Worm (Caenorhabditis elegans) whole organism, mixed stage, embryonic: ENCODE measurements around the gene kin-33.

Experiments
- M03D4.4 ChIP-seq: sonication (generic microtip); optimal IDR thresholded peaks from 2 replicates; lab custom pipeline; 2017; ENCODE audit warnings: mild to moderate bottlenecking, missing genetic modification characterization, missing compliant biosample characterization
- bed-3 ChIP-seq: fragments of 200-800 bp; sonication (Bioruptor generic); optimal IDR thresholded peaks from 3 replicates; lab custom pipeline; 2018; ENCODE audit warnings: mild to moderate bottlenecking, missing genetic modification characterization, moderate library complexity, missing compliant biosample characterization
- ceh-39 ChIP-seq: fragments of 150-350 bp; optimal IDR thresholded peaks from 2 replicates; lab custom pipeline; 2014; ENCODE audit warnings: missing biosample characterization, missing genetic modification characterization
- ceh-83 ChIP-seq: fragments of 200-800 bp; sonication (Bioruptor generic); optimal IDR thresholded peaks from 2 replicates; lab custom pipeline; 2018; ENCODE audit warnings: mild to moderate bottlenecking, missing genetic modification characterization, missing compliant biosample characterization
- cnd-1 ChIP-seq: fragments of 200-800 bp; sonication (Bioruptor generic); optimal IDR thresholded peaks from 2 replicates; lab custom pipeline; 2018; ENCODE audit warnings: mild to moderate bottlenecking, missing genetic modification characterization, missing compliant biosample characterization
- elt-1 ChIP-seq: sonication (generic microtip); optimal IDR thresholded peaks from 2 replicates; lab custom pipeline; 2017; ENCODE audit warnings: missing genetic modification characterization, mild to moderate bottlenecking, missing compliant biosample characterization, antibody characterized with exemption, moderate library complexity, borderline replicate concordance; ENCODE audit not compliant: insufficient read depth
- elt-3 ChIP-seq: fragments of 150-350 bp; optimal IDR thresholded peaks from 2 replicates; lab custom pipeline; 2014; ENCODE audit warnings: missing biosample characterization, missing genetic modification characterization
- flh-1 ChIP-seq: fragments of 200-800 bp; sonication (Bioruptor generic); optimal IDR thresholded peaks from 2 replicates; lab custom pipeline; 2018; ENCODE audit warnings: mild to moderate bottlenecking, missing genetic modification characterization, moderate library complexity, missing compliant biosample characterization
- ham-2 ChIP-seq: fragments of 200-800 bp; sonication (Bioruptor generic); optimal IDR thresholded peaks from 2 replicates; lab custom pipeline; 2018; ENCODE audit warnings: mild to moderate bottlenecking, missing genetic modification characterization, missing compliant biosample characterization
- hlh-1 ChIP-seq: fragments of 150-350 bp; optimal IDR thresholded peaks from 2 replicates; lab custom pipeline; 2014; ENCODE audit warnings: missing biosample characterization, missing genetic modification reagents, missing genetic modification characterization
- lin-13 ChIP-seq: fragments of 150-350 bp; optimal IDR thresholded peaks from 2 replicates; lab custom pipeline; 2014; ENCODE audit warnings: missing biosample characterization, missing genetic modification characterization
- lsy-2 ChIP-seq: fragments of 150-350 bp; optimal IDR thresholded peaks from 2 replicates; lab custom pipeline; 2014; ENCODE audit warnings: missing biosample characterization, missing genetic modification characterization
- mab-5 ChIP-seq: fragments of 150-350 bp; optimal IDR thresholded peaks from 2 replicates; lab custom pipeline; 2014; ENCODE audit warnings: missing biosample characterization, missing genetic modification characterization
- mep-1 ChIP-seq: fragments of 150-350 bp; optimal IDR thresholded peaks from 2 replicates; lab custom pipeline; 2017; ENCODE audit warnings: missing biosample characterization, missing genetic modification reagents, missing genetic modification characterization, inconsistent platforms
- mls-2 ChIP-seq: sonication (generic microtip); optimal IDR thresholded peaks from 2 replicates; lab custom pipeline; 2016; ENCODE audit warnings: mild to moderate bottlenecking, missing genetic modification characterization, moderate library complexity, missing compliant biosample characterization
- nhr-12 ChIP-seq: fragments of 150-350 bp; optimal IDR thresholded peaks from 2 replicates; lab custom pipeline; 2014; ENCODE audit warnings: missing biosample characterization, missing genetic modification characterization
- nhr-2 ChIP-seq: fragments of 150-350 bp; optimal IDR thresholded peaks from 2 replicates; lab custom pipeline; 2014; ENCODE audit warnings: missing biosample characterization, missing genetic modification characterization
- nhr-237 ChIP-seq: fragments of 150-350 bp; optimal IDR thresholded peaks from 2 replicates; lab custom pipeline; 2014; ENCODE audit warnings: missing biosample characterization, missing genetic modification characterization
- nhr-28 ChIP-seq: fragments of 150-350 bp; optimal IDR thresholded peaks from 2 replicates; lab custom pipeline; 2014; ENCODE audit warnings: missing biosample characterization, missing genetic modification characterization
- nhr-76 ChIP-seq: sonication (generic microtip); optimal IDR thresholded peaks from 2 replicates; lab custom pipeline; 2017; ENCODE audit warnings: missing biosample characterization, missing genetic modification characterization
- sem-2 ChIP-seq: fragments of 200-800 bp; sonication (Bioruptor generic); optimal IDR thresholded peaks from 2 replicates; lab custom pipeline; 2018; ENCODE audit warnings: mild to moderate bottlenecking, missing genetic modification characterization, missing compliant biosample characterization
- snpc-4 ChIP-seq: fragments of 150-350 bp; optimal IDR thresholded peaks from 2 replicates; lab custom pipeline; 2014; ENCODE audit warnings: missing biosample characterization, missing genetic modification characterization
- sptf-1 ChIP-seq: sonication (generic microtip); optimal IDR thresholded peaks from 2 replicates; lab custom pipeline; 2017; ENCODE audit warnings: mild to moderate bottlenecking, missing genetic modification characterization, moderate library complexity, missing compliant biosample characterization
- tbx-8 ChIP-seq: fragments of 200-800 bp; sonication (Bioruptor generic); optimal IDR thresholded peaks from 2 replicates; lab custom pipeline; 2018; ENCODE audit warnings: mild to moderate bottlenecking, missing genetic modification characterization, moderate library complexity, missing compliant biosample characterization
- unc-120 ChIP-seq: sonication (generic microtip); optimal IDR thresholded peaks from 2 replicates; lab custom pipeline; 2017; ENCODE audit warnings: missing genetic modification characterization, missing compliant biosample characterization; ENCODE audit not compliant: poor library complexity, severe bottlenecking
- unc-39 ChIP-seq: fragments of 150-350 bp; optimal IDR thresholded peaks from 2 replicates; lab custom pipeline; 2014; ENCODE audit warnings: missing biosample characterization, missing genetic modification characterization
- unc-62 ChIP-seq: fragments of 150-350 bp; optimal IDR thresholded peaks from 2 replicates; lab custom pipeline; 2014; ENCODE audit warnings: missing biosample characterization, missing genetic modification reagents, missing genetic modification characterization
- zip-8 ChIP-seq: fragments of 150-350 bp; optimal IDR thresholded peaks from 2 replicates; lab custom pipeline; 2014; ENCODE audit warnings: missing biosample characterization, missing genetic modification characterization
- ztf-11 ChIP-seq: fragments of 150-350 bp; optimal IDR thresholded peaks from 2 replicates; lab custom pipeline; 2014; ENCODE audit warnings: missing biosample characterization, missing genetic modification characterization

Gene kin-33

ce11 chrV:265062-265963 lies 30.8 kb upstream of the kin-33 start:
- TF ChIP-seq unc-62 (GFP tag; lab: Kevin White, UChicago) (peak; percentile 47), bed-3 (GFP tag; lab: Kevin White, UChicago) (peak; percentile 80), mls-2 (peak; percentile 63), unc-120 (tag; lab: Kevin White, UChicago) (peak; percentile 99), tbx-8 (peak; percentile 46), nhr-2 (tag; lab: Kevin White, UChicago) (peak; percentile 54), nhr-237 (tag; lab: Kevin White, UChicago) (peak; percentile 23), M03D4.4 (tag; lab: Kevin White, UChicago) (peak; percentile 89), mab-5 (tag; lab: Kevin White, UChicago) (peak; percentile 5)
- TF ChIP-seq, all 35 proteins: peak for 9; not testable (repeated sequence) for 26

- TF ChIP-seq bed-3 (GFP tag; lab: Kevin White, UChicago) (no peak), unc-39 (tag; lab: Kevin White, UChicago) (no peak)
Observed at ce11 chrV:260334-260733, 25.9 kb upstream of the kin-33 start.

ce11 chrV:258730-259129 lies 24.3 kb upstream of the kin-33 start, which contains the start of gene nhr-204:
TSS of gene nhr-204 (minus strand) at chrV:258830.
- TF ChIP-seq hlh-1 (tag; lab: Kevin White, UChicago) (no peak), lsy-2 (tag; lab: Kevin White, UChicago) (no peak), unc-62 (GFP tag; lab: Kevin White, UChicago) (no peak), ceh-83 (no peak), nhr-76 (tag; lab: Kevin White, UChicago) (no peak), snpc-4 (tag; lab: Kevin White, UChicago) (no peak), ztf-11 (tag; lab: Kevin White, UChicago) (no peak), ceh-39 (no peak), mls-2 (no peak)

ce11 chrV:254591-254990 lies 20.1 kb upstream of the kin-33 start, which contains the start of gene str-121:
TSS of gene str-121 (minus strand) at chrV:254691.
- TF ChIP-seq nhr-12: no peak

- TF ChIP-seq unc-62 (GFP tag; lab: Kevin White, UChicago): no peak
- no peak for TF ChIP-seq ceh-39
- TF ChIP-seq sptf-1 (tag; lab: Kevin White, UChicago): no peak
- TF ChIP-seq lin-13 (tag; lab: Kevin White, UChicago): no peak
- TF ChIP-seq, all 35 proteins: peak for 0
Observed at ce11 chrV:251652-252051, 17.2 kb upstream of the kin-33 start, which contains the start of gene oac-39. TSS of gene oac-39 (minus strand) at chrV:251752.

ce11 chrV:248636-249035 lies 14.2 kb upstream of the kin-33 start:
- no peak for TF ChIP-seq elt-3 (tag; lab: Kevin White, UChicago)
- no peak for TF ChIP-seq unc-62 (GFP tag; lab: Kevin White, UChicago)
- TF ChIP-seq mls-2: no peak
- TF ChIP-seq zip-8: no peak
- no peak for TF ChIP-seq flh-1 (GFP tag; lab: Kevin White, UChicago)
- no peak for TF ChIP-seq unc-39 (tag; lab: Kevin White, UChicago)
- TF ChIP-seq unc-120 (tag; lab: Kevin White, UChicago): no peak
- no peak for TF ChIP-seq ham-2
- TF ChIP-seq nhr-28: no peak
- TF ChIP-seq snpc-4 (tag; lab: Kevin White, UChicago): no peak
- no peak for TF ChIP-seq cnd-1 (tag; lab: Kevin White, UChicago)
- TF ChIP-seq, all 35 proteins: peak for 0

- no peak for TF ChIP-seq mab-5 (tag; lab: Kevin White, UChicago)
- no peak for TF ChIP-seq elt-1 (tag; lab: Kevin White, UChicago)
- TF ChIP-seq sem-2: no peak
- no peak for TF ChIP-seq mep-1
- no peak for TF ChIP-seq M03D4.4 (tag; lab: Kevin White, UChicago)
Observed at ce11 chrV:247576-247975, 13.1 kb upstream of the kin-33 start.
